Fruit fly (Drosophila melanogaster): ENCODE measurements around the gene CG12817.
A peak's percentile ranks its signal among the peaks of the same experiment; 100 is the strongest.

- TF ChIP-seq CG32006 (GFP tag; optimal IDR thresholded peaks at IDR 0.05) (peak; percentile 49), esn (GFP tag; optimal IDR thresholded peaks at IDR 0.05) (no peak), cyc (GFP tag; optimal IDR thresholded peaks at IDR 0.05) (no peak), Ets21C (GFP tag; optimal IDR thresholded peaks at IDR 0.05) (no peak)
Observed at dm6 chr3R:10266624-10267492, 42.3 kb upstream of the CG12817 start.
